Fruit fly (Drosophila melanogaster): Measurements from ENCODE around the gene Sid.

DNA sequence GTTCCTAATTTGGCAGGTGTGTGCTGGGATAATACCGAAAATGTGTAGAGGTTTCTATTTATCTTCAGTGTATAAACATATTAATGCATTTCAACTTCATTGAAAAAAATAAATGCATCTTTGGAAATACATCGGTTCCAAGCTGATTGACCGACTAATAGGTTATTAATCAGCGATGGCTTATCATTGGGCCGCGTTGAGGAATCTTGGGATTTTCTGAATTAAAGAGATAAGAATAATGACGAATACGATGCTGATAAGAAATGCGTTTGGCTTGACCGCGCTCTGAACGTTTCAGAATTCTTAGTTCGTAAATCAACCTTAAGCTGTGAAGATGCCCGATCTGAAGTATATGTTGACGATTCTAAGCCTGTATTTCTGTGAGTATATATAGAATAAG, at the start of gene Sid:
- TF ChIP-seq h (optimal IDR thresholded peaks at IDR 0.05) (no peak), psq (optimal IDR thresholded peaks at IDR 0.05) (no peak), ttk (optimal IDR thresholded peaks at IDR 0.05) (no peak)
